Fruit fly (Drosophila melanogaster): ENCODE data around the gene NELF-B.

The NELF-B gene

dm6 chrX:7703865-7704221, 24.3 kb downstream of the NELF-B start:
- no peak for TF ChIP-seq CG7101 (tag; optimal IDR thresholded peaks at IDR 0.05)
- TF ChIP-seq Mnt (GFP tag; optimal IDR thresholded peaks at IDR 0.05): no peak
- no peak for TF ChIP-seq tj (GFP tag; optimal IDR thresholded peaks at IDR 0.05)
- no peak for TF ChIP-seq CG11617 (GFP tag; optimal IDR thresholded peaks at IDR 0.05)
- no peak for TF ChIP-seq Hr96 (GFP tag; optimal IDR thresholded peaks at IDR 0.05)
- TF ChIP-seq Clk (GFP tag; optimal IDR thresholded peaks at IDR 0.05): no peak
- no peak for TF ChIP-seq kay (GFP tag; ENCODE audit: borderline replicate concordance)
- no peak for TF ChIP-seq cic (GFP tag; optimal IDR thresholded peaks at IDR 0.05)
- no peak for TF ChIP-seq CG5204 (GFP tag; optimal IDR thresholded peaks at IDR 0.05)
- no peak for TF ChIP-seq pad (GFP tag; optimal IDR thresholded peaks at IDR 0.05)
- TF ChIP-seq CG12768 (GFP tag; optimal IDR thresholded peaks at IDR 0.05): no peak
- no peak for TF ChIP-seq cnc (optimal IDR thresholded peaks at IDR 0.05)
- no peak for TF ChIP-seq CG1620 (GFP tag; optimal IDR thresholded peaks at IDR 0.05)
- TF ChIP-seq CG14711 (tag; optimal IDR thresholded peaks at IDR 0.05): no peak
- no peak for TF ChIP-seq toe (GFP tag; optimal IDR thresholded peaks at IDR 0.05)
- no peak for TF ChIP-seq ovo (GFP tag; optimal IDR thresholded peaks at IDR 0.05)
- no peak for TF ChIP-seq CG33017 (tag; optimal IDR thresholded peaks at IDR 0.05)

- peak; percentile 57 for TF ChIP-seq Crg-1 (GFP tag; optimal IDR thresholded peaks at IDR 0.05)
- peak; percentile 70 for TF ChIP-seq cic (GFP tag; optimal IDR thresholded peaks at IDR 0.05)
- peak; percentile 20 for TF ChIP-seq CG5204 (GFP tag; optimal IDR thresholded peaks at IDR 0.05)
- peak; percentile 100 for TF ChIP-seq tj (GFP tag; optimal IDR thresholded peaks at IDR 0.05)
- TF ChIP-seq CG7045 (GFP tag; optimal IDR thresholded peaks at IDR 0.05): peak; percentile 34
- peak; percentile 63 for TF ChIP-seq CG12768 (GFP tag; optimal IDR thresholded peaks at IDR 0.05)
- TF ChIP-seq Mnt (GFP tag; optimal IDR thresholded peaks at IDR 0.05): peak; percentile 82
- TF ChIP-seq CG14711 (tag; optimal IDR thresholded peaks at IDR 0.05): peak; percentile 75
- peak; percentile 89 for TF ChIP-seq CG7101 (tag; optimal IDR thresholded peaks at IDR 0.05)
- peak; percentile 61 for TF ChIP-seq CG33017 (tag; optimal IDR thresholded peaks at IDR 0.05)
- TF ChIP-seq pad (GFP tag; optimal IDR thresholded peaks at IDR 0.05): peak; percentile 75
- peak; percentile 3 for TF ChIP-seq Clk (GFP tag; optimal IDR thresholded peaks at IDR 0.05)
- peak; percentile 62 for TF ChIP-seq CG1620 (GFP tag; optimal IDR thresholded peaks at IDR 0.05)
- TF ChIP-seq CG11617 (GFP tag; optimal IDR thresholded peaks at IDR 0.05): peak; percentile 79
- peak; percentile 74 for TF ChIP-seq Hr96 (GFP tag; optimal IDR thresholded peaks at IDR 0.05)
- TF ChIP-seq bab1 (GFP tag; optimal IDR thresholded peaks at IDR 0.05): peak; percentile 96
These were observed 24.9 kb downstream of the NELF-B start for dm6 chrX:7703001-7703864.

dm6 chrX:7702160-7702907, 25.8 kb downstream of the NELF-B start:
- peak; percentile 85 for TF ChIP-seq Mnt (GFP tag; optimal IDR thresholded peaks at IDR 0.05)
- peak; percentile 74 for TF ChIP-seq tj (GFP tag; optimal IDR thresholded peaks at IDR 0.05)
- peak; percentile 28 for TF ChIP-seq ovo (GFP tag; optimal IDR thresholded peaks at IDR 0.05)
- no peak for TF ChIP-seq toe (GFP tag; optimal IDR thresholded peaks at IDR 0.05)
- TF ChIP-seq pad (GFP tag; optimal IDR thresholded peaks at IDR 0.05): peak; percentile 33
- TF ChIP-seq Clk (GFP tag; optimal IDR thresholded peaks at IDR 0.05): no peak
- no peak for TF ChIP-seq CG14711 (tag; optimal IDR thresholded peaks at IDR 0.05)
- TF ChIP-seq Crg-1 (GFP tag; optimal IDR thresholded peaks at IDR 0.05): peak; percentile 4
- no peak for TF ChIP-seq CG7045 (GFP tag; optimal IDR thresholded peaks at IDR 0.05)
- TF ChIP-seq Hr96 (GFP tag; optimal IDR thresholded peaks at IDR 0.05): peak; percentile 30
- TF ChIP-seq CG1620 (GFP tag; optimal IDR thresholded peaks at IDR 0.05): peak; percentile 43
- TF ChIP-seq CG7101 (tag; optimal IDR thresholded peaks at IDR 0.05): peak; percentile 55
- peak; percentile 79 for TF ChIP-seq cic (GFP tag; optimal IDR thresholded peaks at IDR 0.05)

- peak; percentile 26 for TF ChIP-seq tj (GFP tag; optimal IDR thresholded peaks at IDR 0.05)
- TF ChIP-seq cnc (optimal IDR thresholded peaks at IDR 0.05): no peak
- TF ChIP-seq Hr96 (GFP tag; optimal IDR thresholded peaks at IDR 0.05): no peak
- TF ChIP-seq CG33017 (tag; optimal IDR thresholded peaks at IDR 0.05): peak; percentile 43
- no peak for TF ChIP-seq kay (GFP tag; ENCODE audit: borderline replicate concordance)
- no peak for TF ChIP-seq bab1 (GFP tag; optimal IDR thresholded peaks at IDR 0.05)
- TF ChIP-seq CG11617 (GFP tag; optimal IDR thresholded peaks at IDR 0.05): peak; percentile 10
- TF ChIP-seq CG5204 (GFP tag; optimal IDR thresholded peaks at IDR 0.05): no peak
- TF ChIP-seq Mnt (GFP tag; optimal IDR thresholded peaks at IDR 0.05): peak; percentile 15
- no peak for TF ChIP-seq toe (GFP tag; optimal IDR thresholded peaks at IDR 0.05)
- TF ChIP-seq CG12768 (GFP tag; optimal IDR thresholded peaks at IDR 0.05): peak; percentile 31
- TF ChIP-seq pad (GFP tag; optimal IDR thresholded peaks at IDR 0.05): peak; percentile 41
- no peak for TF ChIP-seq Crg-1 (GFP tag; optimal IDR thresholded peaks at IDR 0.05)
- TF ChIP-seq CG1620 (GFP tag; optimal IDR thresholded peaks at IDR 0.05): peak; percentile 20
- peak; percentile 40 for TF ChIP-seq CG14711 (tag; optimal IDR thresholded peaks at IDR 0.05)
- peak; percentile 69 for TF ChIP-seq CG7101 (tag; optimal IDR thresholded peaks at IDR 0.05)
- TF ChIP-seq ovo (GFP tag; optimal IDR thresholded peaks at IDR 0.05): peak; percentile 21
- TF ChIP-seq CG7045 (GFP tag; optimal IDR thresholded peaks at IDR 0.05): no peak
- TF ChIP-seq cic (GFP tag; optimal IDR thresholded peaks at IDR 0.05): peak; percentile 16
- no peak for TF ChIP-seq Clk (GFP tag; optimal IDR thresholded peaks at IDR 0.05)
These were observed 26.7 kb downstream of the NELF-B start for dm6 chrX:7701282-7702078.

Measured in whole organism, adult.